Fruit fly (Drosophila melanogaster) whole organism: Measurements from ENCODE around the gene dpr2.

Experiments
- CG8478 ChIP-seq: fragments of >200 bp; optimal IDR thresholded peaks from 2 replicates; lab custom pipeline; 2018; ENCODE audit warnings: inconsistent platforms
- Dll ChIP-seq: fragments of >200 bp; optimal IDR thresholded peaks from 2 replicates; lab custom pipeline; 2017
- EcR ChIP-seq, 2 experiments: fragments of >200 bp; optimal IDR thresholded peaks; 2 replicates each; lab custom pipeline; 2017; ENCODE audit warnings: missing biosample characterization in 2 of 2, missing genetic modification characterization in 2 of 2, missing genetic modification reagents in 2 of 2
- pan ChIP-seq: fragments of >200 bp; optimal IDR thresholded peaks from 2 replicates; lab custom pipeline; 2017
- psq ChIP-seq: fragments of >200 bp; optimal IDR thresholded peaks from 2 replicates; lab custom pipeline; 2017
- usp ChIP-seq: fragments of >200 bp; optimal IDR thresholded peaks from 2 replicates; lab custom pipeline; 2017; ENCODE audit warnings: missing biosample characterization, missing genetic modification characterization, mixed read lengths

dm6 chr2L:10970134-10970533, 6.2 kb upstream of the dpr2 start, which contains the start of the genes Tmem214 and YL-1:
- TF ChIP-seq Dll (lab: Kevin White, UChicago) = no peak
- TF ChIP-seq EcR (GFP tag; optimal IDR thresholded peaks at IDR 0.05; lab: Kevin White, UChicago) = no peak
- no peak for TF ChIP-seq pan (lab: Kevin White, UChicago)
- TF ChIP-seq CG8478 = no peak
- no peak for TF ChIP-seq psq (lab: Kevin White, UChicago)
- TF ChIP-seq usp = no peak
